Worm (Caenorhabditis elegans) whole organism, midembryonic: ENCODE data around the gene glc-4.

Experiments
- T22C8.4 ChIP-seq: fragments of 200-800 bp; sonication (Bioruptor generic); IDR thresholded peaks from 2 replicates; pipeline ENCODE4 v1.3.6; 2022; ENCODE audit warnings: missing genetic modification characterization, missing compliant biosample characterization
- klf-2 ChIP-seq: fragments of 200-800 bp; sonication (Bioruptor generic); conservative IDR thresholded peaks from 2 replicates; pipeline ENCODE4 v1.3.6; 2022; ENCODE audit warnings: missing genetic modification reagents, missing genetic modification characterization, missing compliant biosample characterization
- med-1 ChIP-seq: sonication (generic microtip); optimal IDR thresholded peaks from 2 replicates; lab custom pipeline; 2017; ENCODE audit warnings: missing genetic modification characterization, mild to moderate bottlenecking, missing compliant biosample characterization, antibody characterized with exemption, missing genetic modification reagents; ENCODE audit not compliant: insufficient read depth
- ztf-23 ChIP-seq: fragments of 200-800 bp; sonication (Bioruptor generic); IDR thresholded peaks from 2 replicates; pipeline ENCODE4 v1.3.6; 2022; ENCODE audit warnings: missing genetic modification reagents, missing genetic modification characterization, missing compliant biosample characterization

ce11 chrII:7161512-7161911 is 13.2 kb downstream of the glc-4 start, which contains the start of gene C27H5.12:
- TF ChIP-seq klf-2 (GFP tag; lab: Robert Waterston, UW) (no peak), ztf-23 (GFP tag; lab: Robert Waterston, UW) (no peak), T22C8.4 (no peak), med-1 (GFP tag; lab: Kevin White, UChicago) (no peak)
